Worm (Caenorhabditis elegans): ENCODE data around the gene ocr-2.

ocr-2 gene

ce11 chrIV:8175686-8176532 lies 44.0 kb downstream of the ocr-2 start, which contains the start of gene pct-1:
Gene pct-1 (plus strand): TSS chrIV:8176482.
- TF ChIP-seq rec-8 (tag; optimal IDR thresholded peaks at IDR 0.05) (no peak), T26A5.8 (tag; optimal IDR thresholded peaks at IDR 0.05) (no peak), hlh-26 (GFP tag; conservative IDR thresholded peaks at IDR 0.05) (no peak), rcor-1 (GFP tag; IDR thresholded peaks at IDR 0.05) (no peak), Y95B8A.8 (GFP tag; IDR thresholded peaks at IDR 0.05) (no peak)

- TF ChIP-seq nhr-80 (tag; optimal IDR thresholded peaks at IDR 0.05) (peak; percentile 91), ets-4 (GFP tag; optimal IDR thresholded peaks at IDR 0.05) (peak; percentile 23), fkh-3 (tag; optimal IDR thresholded peaks at IDR 0.05) (no peak), ztf-22 (GFP tag; optimal IDR thresholded peaks at IDR 0.05) (no peak), B0261.1 (tag; optimal IDR thresholded peaks at IDR 0.05) (no peak), zfh-2 (GFP tag; conservative IDR thresholded peaks at IDR 0.05) (no peak), ztf-26 (tag; optimal IDR thresholded peaks at IDR 0.05) (no peak), pbrm-1 (GFP tag; IDR thresholded peaks at IDR 0.05) (no peak), chd-7 (tag; optimal IDR thresholded peaks at IDR 0.05) (no peak)
Measured at ce11 chrIV:8174792-8175191, 45.1 kb downstream of the ocr-2 start.

DNA sequence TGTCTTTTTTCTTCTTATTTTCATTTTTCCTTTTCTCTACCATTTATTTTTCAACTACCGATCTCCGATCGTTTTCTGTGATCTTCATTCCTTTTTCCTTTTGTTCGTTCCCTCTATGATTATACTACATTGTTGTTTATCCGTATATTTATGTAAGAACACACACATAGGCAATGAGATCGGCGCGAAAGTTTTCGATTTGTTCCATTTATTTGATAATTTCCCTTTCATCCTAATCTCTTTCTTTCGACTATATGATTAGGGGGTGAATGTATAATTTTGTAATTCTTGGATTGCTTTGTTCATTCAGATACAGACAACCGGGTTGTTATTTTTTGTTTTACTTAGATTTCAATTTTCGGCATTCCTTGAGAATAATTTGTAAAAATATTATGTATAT lies 46.3 kb downstream of the ocr-2 start:
- TF ChIP-seq cebp-2 (GFP tag; IDR thresholded peaks at IDR 0.05) (no peak), unc-62 (GFP tag; optimal IDR thresholded peaks at IDR 0.05) (no peak), F37B4.10 (GFP tag; IDR thresholded peaks at IDR 0.05) (no peak), lin-35 (GFP tag; optimal IDR thresholded peaks at IDR 0.05) (no peak), lag-1 (GFP tag; IDR thresholded peaks at IDR 0.05) (no peak), lsl-1 (GFP tag; optimal IDR thresholded peaks at IDR 0.05) (no peak), fkh-3 (tag; optimal IDR thresholded peaks at IDR 0.05) (no peak)

DNA sequence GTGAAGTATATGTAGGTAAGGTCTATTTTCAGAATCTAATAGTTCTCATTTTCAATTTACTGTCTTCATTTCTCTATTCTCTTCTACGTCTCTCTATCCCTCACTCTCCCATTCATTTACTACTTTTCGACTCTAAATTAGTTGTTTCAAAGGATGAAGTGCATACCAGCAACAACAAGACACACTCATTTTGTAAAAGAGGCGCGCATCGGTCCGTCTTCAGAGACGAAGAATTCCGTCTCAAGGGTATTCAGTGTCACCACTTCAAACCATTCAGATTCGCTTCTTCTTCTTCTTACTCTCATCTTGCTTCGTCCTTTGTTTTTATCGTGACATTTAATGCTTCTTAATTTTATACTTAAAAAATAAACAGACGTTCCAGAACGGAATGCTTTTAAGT lies 48.5 kb downstream of the ocr-2 start:
- no peak for TF ChIP-seq let-526 (GFP tag; IDR thresholded peaks at IDR 0.05)
- peak; percentile 66 for TF ChIP-seq ceh-27 (GFP tag; optimal IDR thresholded peaks at IDR 0.05)
- TF ChIP-seq hsf-1 (GFP tag; IDR thresholded peaks at IDR 0.05): no peak

- TF ChIP-seq C06A6.2 (GFP tag; conservative IDR thresholded peaks at IDR 0.05) (no peak), let-607 (tag; optimal IDR thresholded peaks at IDR 0.05) (no peak), hmg-1.2 (GFP tag; IDR thresholded peaks at IDR 0.05) (peak; percentile 70; the same call in 1 of the 2 replicates)
Measured at ce11 chrIV:8170264-8170663, 49.6 kb downstream of the ocr-2 start.

DNA sequence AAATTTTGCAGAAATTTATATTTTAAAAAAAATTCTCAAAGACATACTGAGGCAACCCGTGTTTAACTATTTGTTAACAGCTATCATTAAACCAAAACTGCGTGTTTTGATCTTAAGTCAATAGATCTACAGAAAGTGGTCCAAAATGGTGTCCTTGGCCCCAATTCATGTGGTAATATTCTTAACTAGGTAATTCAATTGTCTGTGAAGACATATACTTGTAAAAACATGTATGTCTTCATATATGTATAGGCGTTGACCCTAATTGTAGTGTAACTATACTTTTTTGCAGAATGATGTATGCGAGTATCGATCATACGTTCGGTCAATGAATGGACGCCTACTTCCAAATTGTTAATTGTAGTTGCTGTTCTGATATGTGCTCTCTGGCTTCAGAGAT lies 50.2 kb downstream of the ocr-2 start, which contains the start of gene C07G1.15:
C07G1.15 (plus strand) TSS at position 301 of the 400 bp plus-strand sequence.
- TF ChIP-seq Y53F4B.3 (GFP tag; IDR thresholded peaks at IDR 0.05) (no peak), ceh-58 (GFP tag; IDR thresholded peaks at IDR 0.05) (no peak), sdz-38 (tag; optimal IDR thresholded peaks at IDR 0.05) (no peak), athp-1 (tag; optimal IDR thresholded peaks at IDR 0.05) (no peak), hlh-12 (tag; optimal IDR thresholded peaks at IDR 0.05) (no peak), lsl-1 (GFP tag; optimal IDR thresholded peaks at IDR 0.05) (no peak), lsy-27 (tag; optimal IDR thresholded peaks at IDR 0.05; ENCODE audit: borderline replicate concordance, insufficient read depth) (no peak), ccch-3 (GFP tag; optimal IDR thresholded peaks at IDR 0.05) (no peak), T26A5.8 (tag; optimal IDR thresholded peaks at IDR 0.05) (no peak), zim-3 (tag; optimal IDR thresholded peaks at IDR 0.05) (no peak), ekl-4 (GFP tag; IDR thresholded peaks at IDR 0.05) (no peak), rcor-1 (GFP tag; IDR thresholded peaks at IDR 0.05) (no peak), lin-26 (GFP tag; IDR thresholded peaks at IDR 0.05) (no peak), madf-10 (tag; optimal IDR thresholded peaks at IDR 0.05) (no peak), F33H1.4 (GFP tag; IDR thresholded peaks at IDR 0.05) (no peak), attf-6 (GFP tag; IDR thresholded peaks at IDR 0.05) (no peak)

All from whole organism, young adult.